Fruit fly (Drosophila melanogaster): ENCODE data around the gene CG4686.

The CG4686 gene

dm6 chr3R:19846870-19847590, 17.3 kb upstream of the CG4686 start, which contains the start of gene MICU3:
MICU3 (plus strand) TSS chr3R:19847311.
- TF ChIP-seq CTCF (optimal IDR thresholded peaks at IDR 0.05): no peak
- TF ChIP-seq CG8478 (optimal IDR thresholded peaks at IDR 0.05): no peak

- no peak for TF ChIP-seq CTCF (optimal IDR thresholded peaks at IDR 0.05)
- TF ChIP-seq CG8478 (optimal IDR thresholded peaks at IDR 0.05): no peak
Observed at dm6 chr3R:19847591-19848256, 16.6 kb upstream of the CG4686 start.

dm6 chr3R:19858017-19858659, 6.2 kb upstream of the CG4686 start:
- TF ChIP-seq CTCF (optimal IDR thresholded peaks at IDR 0.05): no peak
- TF ChIP-seq CG8478 (optimal IDR thresholded peaks at IDR 0.05): no peak

dm6 chr3R:19858944-19859343, 5.4 kb upstream of the CG4686 start:
- TF ChIP-seq CTCF (optimal IDR thresholded peaks at IDR 0.05) (no peak), CG8478 (optimal IDR thresholded peaks at IDR 0.05) (no peak)

- TF ChIP-seq CG8478 (optimal IDR thresholded peaks at IDR 0.05) (no peak), CTCF (optimal IDR thresholded peaks at IDR 0.05) (no peak)
Observed at dm6 chr3R:19859370-19860033, 4.8 kb upstream of the CG4686 start.

dm6 chr3R:19860996-19861719, 3.1 kb upstream of the CG4686 start, which contains the start of the genes Ire1 and Mrm2:
Ire1 (minus strand) TSS chr3R:19861291.
Mrm2 (plus strand) TSS chr3R:19861610.
- TF ChIP-seq CG8478 (optimal IDR thresholded peaks at IDR 0.05) (no peak), CTCF (optimal IDR thresholded peaks at IDR 0.05) (peak; percentile 8 to 31)

dm6 chr3R:19873102-19873737, 8.9 kb downstream of the CG4686 start:
- no peak for TF ChIP-seq CG8478 (optimal IDR thresholded peaks at IDR 0.05)
- TF ChIP-seq CTCF (optimal IDR thresholded peaks at IDR 0.05): no peak

dm6 chr3R:19875118-19875887, 11.0 kb downstream of the CG4686 start, which contains the start of gene Mrp5:
Mrp5 (minus strand) TSS chr3R:19875678.
- TF ChIP-seq CG8478 (optimal IDR thresholded peaks at IDR 0.05) (no peak), CTCF (optimal IDR thresholded peaks at IDR 0.05) (no peak)

- TF ChIP-seq CTCF (optimal IDR thresholded peaks at IDR 0.05) (no peak), CG8478 (optimal IDR thresholded peaks at IDR 0.05) (no peak)
Observed at dm6 chr3R:19877427-19878076, 13.3 kb downstream of the CG4686 start, which contains the start of the genes CG17186 and Arc42. CG17186 (minus strand) TSS chr3R:19877514. Arc42 (plus strand) TSS chr3R:19877737.

- no peak for TF ChIP-seq CG8478 (optimal IDR thresholded peaks at IDR 0.05)
- TF ChIP-seq CTCF (optimal IDR thresholded peaks at IDR 0.05): no peak
Observed at dm6 chr3R:19879470-19880052, 15.3 kb downstream of the CG4686 start, which contains the start of gene Ask1. Ask1 (plus strand) TSS chr3R:19879719.

- no peak for TF ChIP-seq CTCF (optimal IDR thresholded peaks at IDR 0.05)
- TF ChIP-seq CG8478 (optimal IDR thresholded peaks at IDR 0.05): no peak
Observed at dm6 chr3R:19880431-19880939, 16.2 kb downstream of the CG4686 start.

dm6 chr3R:19888156-19888784, 24.0 kb downstream of the CG4686 start, which contains the start of gene ninaE:
ninaE (minus strand) TSS chr3R:19888206.
- TF ChIP-seq CTCF (optimal IDR thresholded peaks at IDR 0.05): no peak
- no peak for TF ChIP-seq CG8478 (optimal IDR thresholded peaks at IDR 0.05)
